Fruit fly (Drosophila melanogaster): ENCODE results near the gene NaPi-III.

DNA sequence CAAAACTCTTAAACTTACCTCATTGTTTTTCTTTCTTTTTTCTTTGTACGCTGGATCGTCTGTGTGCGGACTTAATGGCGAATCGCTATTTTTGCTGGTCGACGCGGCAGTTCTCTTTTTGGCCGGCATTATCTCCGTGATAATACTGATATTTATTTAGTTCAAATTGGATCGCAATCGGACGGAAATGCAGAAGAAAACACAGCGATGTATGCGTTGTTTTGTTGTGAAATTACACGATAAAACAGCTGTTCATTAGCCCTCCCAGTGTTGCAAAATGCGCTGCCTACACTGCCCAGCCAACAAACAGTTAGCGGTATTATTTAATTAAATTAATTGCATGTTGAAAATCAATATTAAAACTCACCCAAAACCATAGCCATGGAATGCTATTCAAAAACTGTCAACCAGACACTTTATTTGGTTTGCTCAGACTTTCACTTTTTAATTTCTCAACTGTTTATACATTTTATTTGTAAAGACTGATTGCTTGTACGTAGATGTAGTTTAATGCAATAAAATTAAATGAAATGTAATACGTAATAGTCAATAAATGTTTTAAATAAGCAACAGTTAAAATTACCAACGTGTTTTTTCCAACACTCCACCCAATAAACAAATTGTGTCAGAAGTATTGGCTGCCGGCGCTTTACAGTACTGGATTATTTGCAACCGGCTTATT lies 25.0 kb upstream of the NaPi-III start, which contains the start of the genes Irbp18 and APP-BP1:
- TF ChIP-seq CG8478 (optimal IDR thresholded peaks at IDR 0.05) (no peak), CTCF (optimal IDR thresholded peaks at IDR 0.05) (no peak)

Measured in S2 (cell line).